Worm (Caenorhabditis elegans): Measurements from ENCODE around the gene wrt-5.

The wrt-5 gene

ce11 chrIV:4027106-4027888 is 24.1 kb downstream of the wrt-5 start:
- TF ChIP-seq unc-55 (GFP tag; optimal IDR thresholded peaks at IDR 0.05) (peak; percentile 2), T23F11.4 (GFP tag; optimal IDR thresholded peaks at IDR 0.05) (no peak)

ce11 chrIV:4025923-4026322 is 25.5 kb downstream of the wrt-5 start:
- TF ChIP-seq pqm-1 (tag; optimal IDR thresholded peaks at IDR 0.05) = no peak
- TF ChIP-seq ceh-18 (tag; optimal IDR thresholded peaks at IDR 0.05) = peak; percentile 36
- TF ChIP-seq C38D4.7 (GFP tag; optimal IDR thresholded peaks at IDR 0.05) = peak; percentile 4
- TF ChIP-seq unc-42 (tag; optimal IDR thresholded peaks at IDR 0.05) = no peak
- TF ChIP-seq rnt-1 (tag; optimal IDR thresholded peaks at IDR 0.05) = peak; percentile 16
- TF ChIP-seq ceh-31 (tag; optimal IDR thresholded peaks at IDR 0.05) = peak; percentile 12
- TF ChIP-seq pat-9 (tag; optimal IDR thresholded peaks at IDR 0.05) = peak; percentile 13
- TF ChIP-seq dmd-4 (tag; optimal IDR thresholded peaks at IDR 0.05; ENCODE audit: borderline replicate concordance) = no peak

- TF ChIP-seq C38D4.7 (GFP tag; optimal IDR thresholded peaks at IDR 0.05) = peak; percentile 11
- peak; percentile 31 for TF ChIP-seq tbx-2 (tag; optimal IDR thresholded peaks at IDR 0.05)
- peak; percentile 7 for TF ChIP-seq ceh-34 (tag; optimal IDR thresholded peaks at IDR 0.05)
- TF ChIP-seq hlh-15 (tag; optimal IDR thresholded peaks at IDR 0.05) = no peak
- TF ChIP-seq unc-42 (tag; optimal IDR thresholded peaks at IDR 0.05) = peak; percentile 30
- TF ChIP-seq ceh-18 (tag; optimal IDR thresholded peaks at IDR 0.05) = peak; percentile 22
- TF ChIP-seq nfya-1 (tag; optimal IDR thresholded peaks at IDR 0.05) = peak; percentile 48
- peak; percentile 21 for TF ChIP-seq C08G9.2 (tag; optimal IDR thresholded peaks at IDR 0.05)
- no peak for TF ChIP-seq rnt-1 (tag; optimal IDR thresholded peaks at IDR 0.05)
These were observed 27.1 kb downstream of the wrt-5 start for ce11 chrIV:4024159-4025004.

- TF ChIP-seq unc-42 (tag; optimal IDR thresholded peaks at IDR 0.05) = peak; percentile 8
- no peak for TF ChIP-seq pqm-1 (tag; optimal IDR thresholded peaks at IDR 0.05)
These were observed 29.3 kb downstream of the wrt-5 start for ce11 chrIV:4021847-4022780.

ce11 chrIV:4019836-4020235 is 31.6 kb downstream of the wrt-5 start:
- no peak for TF ChIP-seq hlh-8 (tag; optimal IDR thresholded peaks at IDR 0.05)
- no peak for TF ChIP-seq gmeb-2 (tag; optimal IDR thresholded peaks at IDR 0.05)
- no peak for TF ChIP-seq unc-86 (tag; optimal IDR thresholded peaks at IDR 0.05)
- TF ChIP-seq tbx-7 (tag; optimal IDR thresholded peaks at IDR 0.05) = no peak
- TF ChIP-seq ahr-1 (tag; optimal IDR thresholded peaks at IDR 0.05) = no peak
- no peak for TF ChIP-seq ttx-3 (tag; optimal IDR thresholded peaks at IDR 0.05)
- no peak for TF ChIP-seq rnt-1 (tag; optimal IDR thresholded peaks at IDR 0.05)
- peak; percentile 47 for TF ChIP-seq unc-55 (GFP tag; optimal IDR thresholded peaks at IDR 0.05)
- TF ChIP-seq madf-2 (tag; optimal IDR thresholded peaks at IDR 0.05) = no peak
- no peak for TF ChIP-seq C08G9.2 (tag; optimal IDR thresholded peaks at IDR 0.05)
- no peak for TF ChIP-seq dmd-4 (tag; optimal IDR thresholded peaks at IDR 0.05; ENCODE audit: borderline replicate concordance)
- peak; percentile 81 for TF ChIP-seq ceh-31 (tag; optimal IDR thresholded peaks at IDR 0.05)
- TF ChIP-seq ama-1 (optimal IDR thresholded peaks at IDR 0.05) = no peak
- TF ChIP-seq fkh-10 (GFP tag; optimal IDR thresholded peaks at IDR 0.05) = no peak
- TF ChIP-seq odd-2 (tag; optimal IDR thresholded peaks at IDR 0.05) = no peak
- peak; percentile 41 for TF ChIP-seq dve-1 (tag; optimal IDR thresholded peaks at IDR 0.05)
- peak; percentile 9 for TF ChIP-seq pqm-1 (tag; optimal IDR thresholded peaks at IDR 0.05)
- TF ChIP-seq ceh-2 (tag; optimal IDR thresholded peaks at IDR 0.05) = no peak
- no peak for TF ChIP-seq hlh-13 (GFP tag; optimal IDR thresholded peaks at IDR 0.05)
- no peak for TF ChIP-seq K09A11.1 (tag; optimal IDR thresholded peaks at IDR 0.05; ENCODE audit: insufficient read depth)
- peak; percentile 65 for TF ChIP-seq ref-2 (tag; optimal IDR thresholded peaks at IDR 0.05)
- no peak for TF ChIP-seq ztf-16 (tag; optimal IDR thresholded peaks at IDR 0.05)
- no peak for TF ChIP-seq lim-6 (tag; optimal IDR thresholded peaks at IDR 0.05)
- TF ChIP-seq ceh-22 (tag; optimal IDR thresholded peaks at IDR 0.05) = no peak
- no peak for TF ChIP-seq ceh-45 (GFP tag; IDR thresholded peaks at IDR 0.05)
- peak; percentile 58 for TF ChIP-seq ceh-30 (tag; optimal IDR thresholded peaks at IDR 0.05)
- TF ChIP-seq zip-5 (tag; optimal IDR thresholded peaks at IDR 0.05) = no peak
- no peak for TF ChIP-seq unc-42 (tag; optimal IDR thresholded peaks at IDR 0.05)
- TF ChIP-seq T23F11.4 (GFP tag; optimal IDR thresholded peaks at IDR 0.05) = no peak
- no peak for TF ChIP-seq eyg-1 (tag; optimal IDR thresholded peaks at IDR 0.05)
